Fruit fly (Drosophila melanogaster): ENCODE measurements around the gene Doc3.

- TF ChIP-seq CG8478 (optimal IDR thresholded peaks at IDR 0.05) (no peak), CTCF (optimal IDR thresholded peaks at IDR 0.05) (no peak)
These were observed 45.6 kb downstream of the Doc3 start for dm6 chr3L:9050447-9051069.
